Worm (Caenorhabditis elegans): ENCODE results near the gene T07G12.2.
A peak's percentile ranks its signal among the peaks of the same experiment; 100 is the strongest.

The T07G12.2 gene

DNA sequence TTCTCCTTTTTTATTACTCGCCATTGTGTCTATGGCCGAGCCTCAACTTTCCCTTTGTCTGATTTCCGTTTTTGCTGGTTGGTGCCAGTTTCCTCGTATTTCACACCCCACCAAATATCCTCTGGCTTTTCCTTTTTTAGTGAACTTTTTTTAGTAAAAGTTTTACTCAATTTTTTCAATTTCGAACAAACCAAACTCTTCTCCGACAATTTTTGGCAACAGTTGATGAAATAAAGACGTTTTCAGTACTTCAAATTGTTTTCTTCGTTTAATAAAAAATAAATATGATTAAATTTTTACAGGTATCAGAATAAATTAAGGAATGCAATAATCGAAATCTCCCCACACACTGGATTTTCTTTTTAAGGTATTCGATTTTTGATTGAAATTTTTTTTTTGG, 9.4 kb upstream of the T07G12.2 start, which contains the start of gene cal-4:
Gene cal-4, plus strand, starts transcription at position 301 of the 400 bp plus-strand sequence.
- TF ChIP-seq nhr-25 (tag; optimal IDR thresholded peaks at IDR 0.05), result no peak
- no peak for TF ChIP-seq fos-1 (tag; optimal IDR thresholded peaks at IDR 0.05)
- no peak for TF ChIP-seq unc-39 (tag; optimal IDR thresholded peaks at IDR 0.05)
- no peak for TF ChIP-seq ceh-28 (tag; optimal IDR thresholded peaks at IDR 0.05)
- no peak for TF ChIP-seq ceh-82 (tag; optimal IDR thresholded peaks at IDR 0.05)
- TF ChIP-seq unc-62 (GFP tag; optimal IDR thresholded peaks at IDR 0.05), result no peak
- TF ChIP-seq nhr-67 (tag; optimal IDR thresholded peaks at IDR 0.05), result no peak
- TF ChIP-seq ceh-9 (tag; optimal IDR thresholded peaks at IDR 0.05), result no peak
- no peak for TF ChIP-seq R02D3.7 (tag; optimal IDR thresholded peaks at IDR 0.05)
- TF ChIP-seq nhr-76 (tag; optimal IDR thresholded peaks at IDR 0.05), result no peak
- TF ChIP-seq nhr-12 (tag; optimal IDR thresholded peaks at IDR 0.05), result no peak
- no peak for TF ChIP-seq zag-1 (tag; optimal IDR thresholded peaks at IDR 0.05)
- TF ChIP-seq nhr-28 (tag; optimal IDR thresholded peaks at IDR 0.05), result no peak
- TF ChIP-seq elt-2 (tag; optimal IDR thresholded peaks at IDR 0.05), result no peak
- TF ChIP-seq ceh-16 (tag; optimal IDR thresholded peaks at IDR 0.05), result no peak
- TF ChIP-seq egl-27 (tag; optimal IDR thresholded peaks at IDR 0.05), result no peak
- no peak for TF ChIP-seq sea-2 (GFP tag; optimal IDR thresholded peaks at IDR 0.05)

DNA sequence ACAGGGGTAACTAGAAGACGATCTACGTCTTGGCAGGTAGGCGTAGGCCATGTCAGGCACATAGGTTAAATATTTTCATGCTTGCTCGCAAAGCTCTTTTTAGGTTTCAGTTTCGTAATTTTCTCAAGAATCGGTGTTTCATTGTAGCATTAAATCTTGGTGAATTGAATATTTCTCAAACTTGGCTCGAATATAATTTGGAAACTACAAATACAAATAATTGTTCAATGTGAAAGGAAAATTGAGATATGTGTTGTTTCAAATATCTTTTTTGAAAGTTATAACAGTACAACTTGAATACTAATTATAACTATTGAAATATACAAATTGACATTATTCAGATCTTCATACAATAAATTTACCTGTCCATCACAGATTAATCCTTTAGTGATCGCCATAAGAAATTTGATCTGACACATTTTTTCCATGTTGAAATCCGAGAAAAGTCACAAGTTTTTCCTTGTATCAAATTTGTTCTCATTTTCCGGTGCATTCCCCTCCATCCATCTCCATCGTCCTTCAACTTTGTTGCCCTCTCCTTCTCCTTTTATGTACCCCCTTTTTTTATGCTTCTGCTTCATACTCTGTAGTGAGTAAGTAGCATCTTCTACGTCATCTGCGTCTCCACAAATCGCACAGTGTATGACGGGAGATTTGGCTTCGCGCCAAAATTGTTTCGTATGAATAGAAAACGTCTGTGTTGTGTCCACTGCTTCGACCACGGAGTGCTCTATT, 6.2 kb upstream of the T07G12.2 start, which contains the start of gene C02F4.5:
Gene C02F4.5, minus strand, starts transcription at position 51 of the 735 bp plus-strand sequence.
- TF ChIP-seq ama-1 (optimal IDR thresholded peaks at IDR 0.05) (no peak), ceh-28 (tag; optimal IDR thresholded peaks at IDR 0.05) (no peak), nfya-1 (tag; optimal IDR thresholded peaks at IDR 0.05; ENCODE audit: insufficient read depth) (peak; percentile 32), ztf-11 (tag; optimal IDR thresholded peaks at IDR 0.05) (no peak), pqm-1 (tag; optimal IDR thresholded peaks at IDR 0.05) (no peak), nhr-67 (tag; optimal IDR thresholded peaks at IDR 0.05) (no peak), sea-2 (GFP tag; optimal IDR thresholded peaks at IDR 0.05) (no peak), elt-3 (tag; optimal IDR thresholded peaks at IDR 0.05) (no peak), nhr-77 (tag; optimal IDR thresholded peaks at IDR 0.05) (no peak), fkh-10 (GFP tag; optimal IDR thresholded peaks at IDR 0.05) (peak; percentile 32), nhr-11 (tag; optimal IDR thresholded peaks at IDR 0.05) (no peak)

DNA sequence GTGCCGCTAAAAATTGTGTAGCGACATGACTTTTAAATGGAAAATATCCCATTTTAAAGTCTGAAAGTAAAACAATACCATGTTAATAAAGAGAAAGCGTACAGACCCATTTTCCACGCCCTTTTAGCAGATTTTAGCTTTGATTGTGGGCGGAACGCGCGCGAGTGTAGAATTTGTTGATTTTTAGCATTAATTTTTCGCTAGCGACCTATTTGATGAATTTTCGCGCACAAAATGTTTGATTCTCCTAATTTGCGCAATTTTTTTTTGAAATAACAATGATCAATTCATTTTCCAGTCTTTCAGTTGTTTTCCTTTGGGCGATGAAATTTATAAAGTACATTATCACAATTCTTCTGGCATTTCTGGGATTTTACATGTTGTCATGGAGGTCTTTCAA, 3.1 kb downstream of the T07G12.2 start, which contains the start of gene T07G12.3:
Gene T07G12.3, plus strand, starts transcription at position 301 of the 400 bp plus-strand sequence.
- TF ChIP-seq daf-12 (tag; optimal IDR thresholded peaks at IDR 0.05) (no peak), skn-1 (tag; optimal IDR thresholded peaks at IDR 0.05) (no peak), nfya-1 (tag; optimal IDR thresholded peaks at IDR 0.05; ENCODE audit: insufficient read depth) (no peak), fos-1 (tag; optimal IDR thresholded peaks at IDR 0.05) (no peak), elt-1 (tag; optimal IDR thresholded peaks at IDR 0.05) (no peak), eor-1 (tag; optimal IDR thresholded peaks at IDR 0.05) (no peak), lin-15B (tag; optimal IDR thresholded peaks at IDR 0.05) (no peak), ceh-16 (tag; optimal IDR thresholded peaks at IDR 0.05) (no peak), nhr-11 (tag; optimal IDR thresholded peaks at IDR 0.05) (no peak), nhr-237 (tag; optimal IDR thresholded peaks at IDR 0.05) (no peak), pqm-1 (tag; optimal IDR thresholded peaks at IDR 0.05) (no peak), nhr-28 (tag; optimal IDR thresholded peaks at IDR 0.05) (no peak), tbx-2 (tag; optimal IDR thresholded peaks at IDR 0.05) (no peak), ceh-28 (tag; optimal IDR thresholded peaks at IDR 0.05) (no peak), lin-39 (tag; optimal IDR thresholded peaks at IDR 0.05) (no peak)

ce11 chrIV:10538584-10538983, 8.1 kb downstream of the T07G12.2 start, which contains the start of gene T07G12.4:
Gene T07G12.4 (minus strand): TSS chrIV:10538684.
- no peak for TF ChIP-seq egl-5 (tag; optimal IDR thresholded peaks at IDR 0.05)
- TF ChIP-seq lsy-12 (tag; optimal IDR thresholded peaks at IDR 0.05), result no peak
- TF ChIP-seq nhr-28 (tag; optimal IDR thresholded peaks at IDR 0.05), result no peak
- no peak for TF ChIP-seq nfya-1 (tag; optimal IDR thresholded peaks at IDR 0.05; ENCODE audit: insufficient read depth)
- TF ChIP-seq nhr-76 (tag; optimal IDR thresholded peaks at IDR 0.05), result no peak
- TF ChIP-seq unc-39 (tag; optimal IDR thresholded peaks at IDR 0.05), result no peak
- no peak for TF ChIP-seq daf-12 (tag; optimal IDR thresholded peaks at IDR 0.05)
- TF ChIP-seq egl-27 (tag; optimal IDR thresholded peaks at IDR 0.05), result no peak
